Fruit fly (Drosophila melanogaster) whole organism, embryonic: ENCODE measurements around the gene CG14024.

Experiments used
- CG10274 ChIP-seq: fragments of 200-800 bp; sonication (Bioruptor generic); optimal IDR thresholded peaks from 3 replicates; lab custom pipeline; 2017; ENCODE audit warnings: missing biosample characterization, mild to moderate bottlenecking, missing genetic modification characterization
- CG10321 ChIP-seq: fragments of 200-800 bp; sonication (Bioruptor generic); IDR thresholded peaks from 2 replicates; pipeline ENCODE4 v1.3.6; 2022; ENCODE audit warnings: missing biosample characterization, missing genetic modification characterization
- CG11456 ChIP-seq: fragments of 200-800 bp; sonication (Bioruptor generic); IDR thresholded peaks from 3 replicates; pipeline ENCODE4 v1.3.6; 2022; ENCODE audit warnings: missing biosample characterization, missing genetic modification characterization
- CG12071 ChIP-seq: fragments of 200-800 bp; sonication (Bioruptor generic); optimal IDR thresholded peaks from 3 replicates; lab custom pipeline; 2018; ENCODE audit warnings: missing biosample characterization, mild to moderate bottlenecking, missing genetic modification characterization
- CG13624 ChIP-seq: fragments of 200-800 bp; sonication (Bioruptor generic); optimal IDR thresholded peaks from 2 replicates; lab custom pipeline; 2016; ENCODE audit warnings: missing biosample characterization, missing genetic modification characterization
- CG15479 ChIP-seq: fragments of 200-800 bp; sonication (Bioruptor generic); optimal IDR thresholded peaks from 3 replicates; lab custom pipeline; 2019; ENCODE audit warnings: missing biosample characterization, mild to moderate bottlenecking, missing genetic modification characterization, moderate library complexity
- CG16779 ChIP-seq: fragments of 200-800 bp; sonication (Bioruptor generic); IDR thresholded peaks from 2 replicates; pipeline ENCODE4 v1.3.6; 2022; ENCODE audit warnings: missing biosample characterization, missing genetic modification characterization
- CG34422 ChIP-seq: fragments of 200-800 bp; sonication (Bioruptor generic); IDR thresholded peaks from 3 replicates; pipeline ENCODE4 v1.3.6; 2022; ENCODE audit warnings: missing biosample characterization, missing genetic modification characterization
- CG42726 ChIP-seq: fragments of 200-800 bp; sonication (Bioruptor generic); IDR thresholded peaks from 2 replicates; pipeline ENCODE4 v1.3.6; 2022; ENCODE audit warnings: missing biosample characterization, missing genetic modification characterization; ENCODE audit not compliant: partially characterized antibody
- CG4404 ChIP-seq: fragments of 200-800 bp; sonication (Bioruptor generic); IDR thresholded peaks from 2 replicates; pipeline ENCODE4 v1.3.6; 2022; ENCODE audit warnings: missing biosample characterization, missing genetic modification characterization
- CG5180 ChIP-seq: fragments of 200-800 bp; sonication (Bioruptor generic); optimal IDR thresholded peaks from 3 replicates; lab custom pipeline; 2017; ENCODE audit warnings: missing biosample characterization, missing genetic modification characterization, mild to moderate bottlenecking, moderate library complexity, missing genetic modification reagents
- CG6689 ChIP-seq: fragments of 200-800 bp; sonication (Bioruptor generic); IDR thresholded peaks from 2 replicates; pipeline ENCODE4 v1.3.6; 2022; ENCODE audit warnings: missing biosample characterization, missing genetic modification characterization
- CG6791 ChIP-seq: fragments of 200-800 bp; sonication (Bioruptor generic); IDR thresholded peaks from 3 replicates; pipeline ENCODE4 v1.3.6; 2022; ENCODE audit warnings: missing biosample characterization, missing genetic modification characterization; ENCODE audit not compliant: partially characterized antibody
- CG7928 ChIP-seq: fragments of 200-800 bp; sonication (Bioruptor generic); optimal IDR thresholded peaks from 2 replicates; lab custom pipeline; 2017; ENCODE audit warnings: missing biosample characterization, mild to moderate bottlenecking, missing genetic modification characterization
- CG8281 ChIP-seq: fragments of 200-800 bp; sonication (Bioruptor generic); optimal IDR thresholded peaks from 2 replicates; lab custom pipeline; 2018; ENCODE audit warnings: missing biosample characterization, mild to moderate bottlenecking, missing genetic modification characterization, moderate library complexity
- CG9932 ChIP-seq: fragments of 200-800 bp; sonication (Bioruptor generic); IDR thresholded peaks from 2 replicates; pipeline ENCODE4 v1.3.6; 2022; ENCODE audit warnings: missing biosample characterization, missing genetic modification characterization
- Dbx ChIP-seq: fragments of 200-800 bp; sonication (Bioruptor generic); IDR thresholded peaks from 3 replicates; pipeline ENCODE4 v1.3.6; 2022; ENCODE audit warnings: missing biosample characterization, missing genetic modification characterization
- Deaf1 ChIP-seq: fragments of 200-800 bp; optimal IDR thresholded peaks from 3 replicates; lab custom pipeline; 2019; ENCODE audit warnings: missing biosample characterization, mild to moderate bottlenecking, missing genetic modification characterization, moderate library complexity
- Dll ChIP-seq: fragments of 200-800 bp; sonication (Bioruptor generic); IDR thresholded peaks from 4 replicates; pipeline ENCODE4 v1.3.6; 2022; ENCODE audit warnings: missing biosample characterization, missing genetic modification characterization; ENCODE audit not compliant: partially characterized antibody
- Jarid2 ChIP-seq: fragments of 200-800 bp; sonication (Bioruptor generic); optimal IDR thresholded peaks from 3 replicates; lab custom pipeline; 2017; ENCODE audit warnings: mild to moderate bottlenecking, missing biosample characterization, missing genetic modification reagents, missing genetic modification characterization
- Med ChIP-seq: fragments of 200-800 bp; sonication (Bioruptor generic); peaks from one replicate; lab custom pipeline; 2016; ENCODE audit warnings: missing biosample characterization, missing genetic modification characterization, mild to moderate bottlenecking, inconsistent platforms, moderate library complexity
- Nf-YB ChIP-seq: fragments of 200-800 bp; sonication (Bioruptor generic); optimal IDR thresholded peaks from 3 replicates; lab custom pipeline; 2019; ENCODE audit warnings: missing biosample characterization, mild to moderate bottlenecking, missing genetic modification characterization, moderate library complexity
- Nf-YC ChIP-seq: fragments of 200-800 bp; optimal IDR thresholded peaks from 3 replicates; lab custom pipeline; 2019; ENCODE audit warnings: missing biosample characterization, mild to moderate bottlenecking, missing genetic modification characterization, moderate library complexity
- TFAM ChIP-seq: fragments of 200-800 bp; sonication (Bioruptor generic); optimal IDR thresholded peaks from 2 replicates; lab custom pipeline; 2017; ENCODE audit warnings: missing biosample characterization, missing genetic modification characterization, inconsistent platforms
- Trl ChIP-seq, 3 experiments: fragments of >200 bp in 2 of 3; fragments of 200-800 bp in 1 of 3; sonication (Bioruptor generic) in 1 of 3; optimal IDR thresholded peaks; 2 replicates in 1 of 3; 3 replicates in 2 of 3; lab custom pipeline; 2016 to 2017; ENCODE audit warnings: missing biosample characterization in 1 of 3, missing genetic modification characterization in 1 of 3
- Xbp1 ChIP-seq: fragments of 200-800 bp; sonication (Bioruptor generic); optimal IDR thresholded peaks from 3 replicates; lab custom pipeline; 2016; ENCODE audit warnings: missing biosample characterization, mild to moderate bottlenecking, missing genetic modification characterization
- ara ChIP-seq: fragments of 200-800 bp; sonication (Bioruptor generic); IDR thresholded peaks from 2 replicates; pipeline ENCODE4 v1.3.6; 2022; ENCODE audit warnings: missing biosample characterization, missing genetic modification characterization
- br ChIP-seq: fragments of >200 bp; optimal IDR thresholded peaks from 2 replicates; lab custom pipeline; 2017
- cg ChIP-seq: fragments of 200-800 bp; sonication (Bioruptor generic); optimal IDR thresholded peaks from 3 replicates; lab custom pipeline; 2019; ENCODE audit warnings: missing biosample characterization, mild to moderate bottlenecking, missing genetic modification characterization, moderate library complexity
- crol ChIP-seq: fragments of 200-800 bp; sonication (Bioruptor generic); IDR thresholded peaks from 2 replicates; pipeline ENCODE4 v1.3.6; 2022; ENCODE audit warnings: missing biosample characterization, missing genetic modification characterization
- ewg ChIP-seq: fragments of 200-800 bp; sonication (Bioruptor generic); optimal IDR thresholded peaks from 3 replicates; lab custom pipeline; 2017; ENCODE audit warnings: mild to moderate bottlenecking, missing biosample characterization, missing genetic modification reagents, missing genetic modification characterization
- grn ChIP-seq: fragments of 200-800 bp; sonication (Bioruptor generic); optimal IDR thresholded peaks from 3 replicates; lab custom pipeline; 2017; ENCODE audit warnings: missing biosample characterization, missing genetic modification characterization
- knrl ChIP-seq: fragments of 200-800 bp; sonication (Bioruptor generic); IDR thresholded peaks from 3 replicates; pipeline ENCODE4 v1.3.6; 2022; ENCODE audit warnings: missing biosample characterization, missing genetic modification characterization; ENCODE audit not compliant: partially characterized antibody
- nom ChIP-seq: fragments of 200-800 bp; sonication (Bioruptor generic); optimal IDR thresholded peaks from 2 replicates; lab custom pipeline; 2017; ENCODE audit warnings: missing biosample characterization, missing genetic modification characterization, mild to moderate bottlenecking, moderate library complexity, missing genetic modification reagents
- prd ChIP-seq, 3 experiments: fragments of >200 bp in 2 of 3; fragments of 200-800 bp in 1 of 3; sonication (Bioruptor generic) in 1 of 3; optimal IDR thresholded peaks in 2 of 3; IDR thresholded peaks in 1 of 3; 2 replicates in 2 of 3; 3 replicates in 1 of 3; pipeline versions ENCODE4 v1.3.6 to Lab custom; 2017 to 2022; ENCODE audit warnings: missing biosample characterization in 1 of 3, missing genetic modification characterization in 1 of 3
- row ChIP-seq: fragments of 200-800 bp; sonication (Bioruptor generic); IDR thresholded peaks from 3 replicates; pipeline ENCODE4 v1.3.6; 2022; ENCODE audit warnings: missing biosample characterization, missing genetic modification characterization
- scrt ChIP-seq: fragments of 200-800 bp; sonication (Bioruptor generic); optimal IDR thresholded peaks from 2 replicates; lab custom pipeline; 2018; ENCODE audit warnings: missing biosample characterization, mild to moderate bottlenecking, missing genetic modification characterization, moderate library complexity
- sens ChIP-seq: fragments of 200-800 bp; sonication (Bioruptor generic); peaks from one replicate; lab custom pipeline; 2016; ENCODE audit warnings: missing biosample characterization, missing genetic modification characterization
- stwl ChIP-seq: fragments of 200-800 bp; sonication (Bioruptor generic); optimal IDR thresholded peaks from 3 replicates; lab custom pipeline; 2018; ENCODE audit warnings: missing biosample characterization, mild to moderate bottlenecking, missing genetic modification characterization, moderate library complexity
- ttk ChIP-seq: fragments of 200-800 bp; sonication (Bioruptor generic); IDR thresholded peaks from 2 replicates; pipeline ENCODE4 v2.1.2; 2022; ENCODE audit warnings: missing biosample characterization, missing genetic modification characterization
- unc-4 ChIP-seq: fragments of 200-800 bp; sonication (Bioruptor generic); IDR thresholded peaks from 2 replicates; pipeline ENCODE4 v1.3.6; 2022; ENCODE audit warnings: missing biosample characterization, missing genetic modification characterization; ENCODE audit not compliant: partially characterized antibody
- vvl ChIP-seq: fragments of 200-800 bp; sonication (Bioruptor generic); IDR thresholded peaks from 2 replicates; pipeline ENCODE4 v1.3.6; 2022; ENCODE audit warnings: missing biosample characterization, missing genetic modification characterization
- zen2 ChIP-seq: fragments of 200-800 bp; sonication (Bioruptor generic); IDR thresholded peaks from 3 replicates; pipeline ENCODE4 v1.3.6; 2022; ENCODE audit warnings: missing biosample characterization, missing genetic modification characterization; ENCODE audit not compliant: partially characterized antibody

CG14024 gene

DNA sequence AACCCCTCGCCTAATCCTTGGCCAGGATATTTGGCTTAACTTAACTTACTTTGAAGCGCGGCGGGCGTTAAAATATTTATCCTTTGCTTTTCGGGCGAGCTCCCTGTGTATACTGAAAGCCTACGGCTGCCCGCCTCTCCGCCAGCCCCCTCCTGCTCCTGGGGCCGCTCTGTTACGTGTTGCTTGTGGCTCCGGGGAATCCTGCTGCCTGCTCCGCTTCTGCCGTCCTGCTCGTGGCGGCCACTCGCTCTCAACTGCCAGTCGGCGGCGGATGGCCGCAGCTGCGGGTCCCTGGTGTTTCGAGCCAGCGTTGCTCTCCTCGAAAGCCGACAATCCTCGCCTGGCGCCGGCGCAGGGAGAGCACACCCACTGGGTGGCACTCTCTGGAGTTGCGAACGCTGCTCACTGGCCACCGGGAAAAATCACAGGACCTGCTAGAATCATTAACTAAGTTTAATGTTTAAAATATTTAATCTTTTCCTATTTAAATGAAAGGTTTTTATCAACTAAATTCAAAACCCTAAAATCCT lies at the start of gene CG14024:
TSS of gene CG14024 (minus strand) at position 266 of the 530 bp plus-strand sequence.
- peak in 1 of 2 experiments; percentile 18 for TF ChIP-seq Trl (optimal IDR thresholded peaks at IDR 0.05; lab: Kevin White, UChicago)
- peak; percentile 14 for TF ChIP-seq Trl (GFP tag; optimal IDR thresholded peaks at IDR 0.05; lab: Kevin White, UChicago)
- 0 out of 2 replicates have a peak, but pooled peaks have one; percentile 14 for TF ChIP-seq unc-4
- TF ChIP-seq CG6689 (GFP tag; lab: Robert Waterston, UW): peak; percentile 17; the same call in 1 of the 2 replicates
- no peak for TF ChIP-seq nom (GFP tag; lab: Kevin White, UChicago)
- TF ChIP-seq CG34422: 0 out of 3 replicates have a peak, but pooled peaks have one; percentile 28
- 0 out of 3 replicates have a peak, but pooled peaks have one; percentile 6 for TF ChIP-seq row (GFP tag; lab: Robert Waterston, UW)
- TF ChIP-seq CG10321 (GFP tag; lab: Robert Waterston, UW): no peak
- peak; percentile 80 for TF ChIP-seq crol (GFP tag; lab: Robert Waterston, UW)
- TF ChIP-seq ewg (GFP tag; lab: Kevin White, UChicago): peak; percentile 93
- peak; percentile 11; the same call in 1 of the 2 replicates for TF ChIP-seq CG9932
- peak; percentile 96 for TF ChIP-seq scrt
- TF ChIP-seq sens (GFP tag; lab: Kevin White, UChicago): peak; percentile 24
- TF ChIP-seq ara (GFP tag; lab: Robert Waterston, UW): peak; percentile 11; the same call in 1 of the 2 replicates
- 0 out of 3 replicates have a peak, but pooled peaks have one; percentile 51 for TF ChIP-seq CG11456 (GFP tag; lab: Robert Waterston, UW)
- TF ChIP-seq prd (optimal IDR thresholded peaks at IDR 0.05; lab: Kevin White, UChicago): no peak
- 0 out of 3 replicates have a peak, but pooled peaks have one; percentile 16 for TF ChIP-seq prd (GFP tag; IDR thresholded peaks at IDR 0.05; lab: Robert Waterston, UW)
- peak; percentile 42; the same call in 1 of the 3 replicates for TF ChIP-seq Dbx (GFP tag; lab: Robert Waterston, UW)
- TF ChIP-seq Med (GFP tag; lab: Kevin White, UChicago): peak; percentile 44
- no peak for TF ChIP-seq CG10274 (GFP tag; lab: Kevin White, UChicago)
- peak; percentile 96 for TF ChIP-seq CG16779 (GFP tag; lab: Robert Waterston, UW)
- TF ChIP-seq Nf-YC (tag; lab: Kevin White, UChicago): no peak
- peak; percentile 32; the same call in 1 of the 2 replicates for TF ChIP-seq CG42726 (GFP tag; lab: Robert Waterston, UW)
- TF ChIP-seq zen2 (GFP tag; lab: Robert Waterston, UW): peak; percentile 19; the same call in 1 of the 3 replicates
- TF ChIP-seq knrl (GFP tag; lab: Robert Waterston, UW): no peak
- peak; percentile 16 for TF ChIP-seq Jarid2

- TF ChIP-seq CG6791 (GFP tag; lab: Robert Waterston, UW): peak; percentile 59; the same call in 1 of the 3 replicates
- TF ChIP-seq stwl: no peak
- TF ChIP-seq TFAM (GFP tag; lab: Kevin White, UChicago): no peak
- peak; percentile 23 for TF ChIP-seq grn
- peak; percentile 18 for TF ChIP-seq CG5180 (GFP tag; lab: Kevin White, UChicago)
- peak; percentile 9 for TF ChIP-seq cg (GFP tag; lab: Kevin White, UChicago)
- TF ChIP-seq CG15479 (GFP tag; lab: Kevin White, UChicago): peak; percentile 15
- no peak for TF ChIP-seq CG4404 (GFP tag; lab: Robert Waterston, UW)
- TF ChIP-seq Dll: 0 out of 4 replicates have a peak, but pooled peaks have one; percentile 13
- no peak for TF ChIP-seq CG12071 (GFP tag; lab: Kevin White, UChicago)
- no peak for TF ChIP-seq Xbp1
- peak; percentile 23 for TF ChIP-seq Med (GFP tag; lab: Kevin White, UChicago)
- 0 out of 2 replicates have a peak, but pooled peaks have one; percentile 14 for TF ChIP-seq vvl
- peak; percentile 90 for TF ChIP-seq Nf-YB
- peak; percentile 42 for TF ChIP-seq ewg (GFP tag; lab: Kevin White, UChicago)
- TF ChIP-seq br (lab: Kevin White, UChicago): no peak
- TF ChIP-seq CG13624 (GFP tag; lab: Kevin White, UChicago): no peak
- TF ChIP-seq Nf-YC (tag; lab: Kevin White, UChicago): peak; percentile 92
- peak; percentile 88 for TF ChIP-seq Deaf1 (tag; lab: Kevin White, UChicago)
- no peak for TF ChIP-seq CG8281 (tag; lab: Kevin White, UChicago)
- no peak for TF ChIP-seq CG7928 (GFP tag; lab: Kevin White, UChicago)
- TF ChIP-seq ttk (GFP tag; lab: Robert Waterston, UW): peak; percentile 26; the same call in 1 of the 2 replicates
Measured at dm6 chr2L:5362351-5362750, 47.7 kb upstream of the CG14024 start.
